Fruit fly (Drosophila melanogaster): ENCODE data around the gene Edc3.
A peak's percentile ranks its signal among the peaks of the same experiment; 100 is the strongest.

Gene Edc3

DNA sequence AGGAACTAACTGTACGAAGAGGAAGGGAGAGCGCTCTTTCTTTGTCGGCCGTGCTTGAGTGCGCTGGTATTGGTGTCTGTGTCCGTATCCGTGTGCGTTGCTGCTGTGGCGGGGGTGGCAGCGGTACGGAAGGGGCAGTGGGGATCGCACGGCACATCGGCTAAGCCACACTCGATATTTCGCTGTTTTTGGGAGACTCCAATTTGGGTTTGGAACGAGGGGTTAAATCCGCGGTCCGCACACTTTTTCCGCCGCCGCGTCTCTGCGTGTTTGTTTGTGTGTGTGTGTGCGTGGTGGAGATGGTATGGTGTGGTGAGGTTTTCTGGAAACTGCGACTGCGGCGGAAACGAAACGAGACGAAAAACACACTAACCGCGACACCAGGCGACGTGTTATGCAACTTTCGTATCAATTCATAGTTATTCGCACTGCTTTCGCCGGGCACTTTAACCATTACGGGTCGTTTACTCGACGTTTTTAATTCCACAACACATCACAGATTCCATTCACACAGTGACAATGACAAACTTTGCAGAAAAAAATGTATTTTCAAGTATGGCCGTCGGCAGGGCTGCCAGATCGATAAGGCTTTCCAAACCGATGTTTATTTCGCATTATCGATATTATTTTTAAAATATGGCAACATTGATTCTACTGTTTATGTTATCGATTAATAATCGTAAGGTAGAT is 27.7 kb upstream of the Edc3 start, which contains the start of gene CycT (continued):
- no peak for TF ChIP-seq HLH54F (GFP tag; optimal IDR thresholded peaks at IDR 0.05)
- TF ChIP-seq CG31224 (GFP tag; IDR thresholded peaks at IDR 0.05) = peak; percentile 25; the same call in 1 of the 2 replicates
- no peak for TF ChIP-seq Aef1 (GFP tag; IDR thresholded peaks at IDR 0.05)
- peak; percentile 82 for TF ChIP-seq Doc3 (GFP tag; IDR thresholded peaks at IDR 0.05; ENCODE audit: partially characterized antibody)
- TF ChIP-seq row (GFP tag; IDR thresholded peaks at IDR 0.05) = peak; percentile 29; the same call in 1 of the 3 replicates
- no peak for TF ChIP-seq CG7372 (GFP tag; IDR thresholded peaks at IDR 0.05)
- TF ChIP-seq Dref (GFP tag; IDR thresholded peaks at IDR 0.05) = peak; percentile 89
- TF ChIP-seq crol (GFP tag; IDR thresholded peaks at IDR 0.05) = peak; percentile 87
- no peak for TF ChIP-seq Antp (GFP tag; optimal IDR thresholded peaks at IDR 0.05)
- TF ChIP-seq CG34376 (GFP tag; optimal IDR thresholded peaks at IDR 0.05) = peak; percentile 95
- TF ChIP-seq her (GFP tag; optimal IDR thresholded peaks at IDR 0.05) = peak; percentile 28
- TF ChIP-seq Hmr (GFP tag; optimal IDR thresholded peaks at IDR 0.05) = peak; percentile 81
- peak; percentile 28 for TF ChIP-seq bcd (GFP tag; optimal IDR thresholded peaks at IDR 0.05)
- peak; percentile 58 for TF ChIP-seq CG3847 (GFP tag; IDR thresholded peaks at IDR 0.05)
- TF ChIP-seq gro (GFP tag; optimal IDR thresholded peaks at IDR 0.05) = peak; percentile 32
- TF ChIP-seq NfI (GFP tag; optimal IDR thresholded peaks at IDR 0.05) = peak; percentile 50
- peak; percentile 19 for TF ChIP-seq CG9437 (GFP tag; optimal IDR thresholded peaks at IDR 0.05)
- TF ChIP-seq CG13296 (GFP tag; optimal IDR thresholded peaks at IDR 0.05) = peak; percentile 79
- no peak for TF ChIP-seq GATAe (GFP tag; conservative IDR thresholded peaks at IDR 0.05)
- no peak for TF ChIP-seq slp2 (GFP tag; optimal IDR thresholded peaks at IDR 0.05)
- peak; percentile 47 for TF ChIP-seq CG8290 (GFP tag; optimal IDR thresholded peaks at IDR 0.05)
- TF ChIP-seq CG8290 (tag; optimal IDR thresholded peaks at IDR 0.05) = peak; percentile 7 to 31
- no peak for TF ChIP-seq Mrtf (GFP tag; IDR thresholded peaks at IDR 0.05)
- TF ChIP-seq CG4854 (GFP tag; optimal IDR thresholded peaks at IDR 0.05) = no peak
- no peak for TF ChIP-seq CG7786 (GFP tag; optimal IDR thresholded peaks at IDR 0.05)
- peak; percentile 8 for TF ChIP-seq Fer2 (tag; optimal IDR thresholded peaks at IDR 0.05)
- TF ChIP-seq CG6683 (GFP tag; optimal IDR thresholded peaks at IDR 0.05) = no peak
- no peak for TF ChIP-seq ara (GFP tag; IDR thresholded peaks at IDR 0.05)
- no peak for TF ChIP-seq CG2875 (GFP tag; optimal IDR thresholded peaks at IDR 0.05)
- TF ChIP-seq CG12659 (GFP tag; optimal IDR thresholded peaks at IDR 0.05) = peak; percentile 94
- peak in 1 of 2 experiments; percentile 52 for TF ChIP-seq insv (GFP tag; optimal IDR thresholded peaks at IDR 0.05)
- TF ChIP-seq Dip2 (GFP tag; IDR thresholded peaks at IDR 0.05) = no peak
- TF ChIP-seq E2f2 (GFP tag; IDR thresholded peaks at IDR 0.05) = peak; percentile 78
- TF ChIP-seq CG3407 (GFP tag; optimal IDR thresholded peaks at IDR 0.05) = peak; percentile 32
- peak; percentile 58 for TF ChIP-seq CG9727 (GFP tag; optimal IDR thresholded peaks at IDR 0.05)
- peak; percentile 32 for TF ChIP-seq CG17802 (tag; optimal IDR thresholded peaks at IDR 0.05)
- TF ChIP-seq BEAF-32 (GFP tag; optimal IDR thresholded peaks at IDR 0.05) = peak; percentile 92
- no peak for TF ChIP-seq CG11723 (GFP tag; optimal IDR thresholded peaks at IDR 0.05)
- no peak for TF ChIP-seq CG8388 (GFP tag; optimal IDR thresholded peaks at IDR 0.05)
- no peak for TF ChIP-seq E2f1 (GFP tag; IDR thresholded peaks at IDR 0.05)
- no peak for TF ChIP-seq en (GFP tag; optimal IDR thresholded peaks at IDR 0.05)
- TF ChIP-seq CG18599 (GFP tag; optimal IDR thresholded peaks at IDR 0.05) = no peak
- no peak for TF ChIP-seq otp (GFP tag; IDR thresholded peaks at IDR 0.05)
- peak; percentile 18 for TF ChIP-seq CG17186 (GFP tag; optimal IDR thresholded peaks at IDR 0.05)
- no peak for TF ChIP-seq CG30431 (GFP tag; optimal IDR thresholded peaks at IDR 0.05)
- TF ChIP-seq MTF-1 (GFP tag; optimal IDR thresholded peaks at IDR 0.05; ENCODE audit: borderline replicate concordance) = peak; percentile 9
- peak in 1 of 3 experiments; percentile 23 for TF ChIP-seq lola (GFP tag; optimal IDR thresholded peaks at IDR 0.05)
- TF ChIP-seq Chrac-16 (GFP tag; optimal IDR thresholded peaks at IDR 0.05) = no peak
- peak; percentile 60 for TF ChIP-seq CG15601 (tag; optimal IDR thresholded peaks at IDR 0.05)
- no peak for TF ChIP-seq CG4360 (GFP tag; IDR thresholded peaks at IDR 0.05)
